Worm (Caenorhabditis elegans) whole organism, young adult: Measurements from ENCODE around the gene F41G3.21.

Experiments
- B0035.1 ChIP-seq: sonication (generic microtip); optimal IDR thresholded peaks from 2 replicates; lab custom pipeline; 2016; ENCODE audit warnings: missing genetic modification characterization, mild to moderate bottlenecking, missing compliant biosample characterization, missing genotype, missing genetic modification reagents
- C06A6.2 ChIP-seq: fragments of 200-800 bp; sonication (Bioruptor generic); conservative IDR thresholded peaks from 2 replicates; pipeline ENCODE4 v1.3.6; 2022; ENCODE audit warnings: missing genetic modification characterization, missing compliant biosample characterization
- F23B12.7 ChIP-seq: sonication (generic microtip); optimal IDR thresholded peaks from 2 replicates; lab custom pipeline; 2017; ENCODE audit warnings: missing genetic modification characterization, mild to moderate bottlenecking, missing compliant biosample characterization, antibody characterized with exemption, moderate library complexity; ENCODE audit not compliant: insufficient read depth
- F33H1.4 ChIP-seq: fragments of 200-800 bp; sonication (Bioruptor generic); IDR thresholded peaks from 2 replicates; pipeline ENCODE4 v1.3.6; 2022; ENCODE audit warnings: missing genetic modification reagents, missing genetic modification characterization, missing compliant biosample characterization
- K11D2.4 ChIP-seq: fragments of 200-800 bp; sonication (Bioruptor generic); IDR thresholded peaks from 2 replicates; pipeline ENCODE4 v1.3.6; 2022; ENCODE audit warnings: missing genetic modification reagents, missing genetic modification characterization, missing compliant biosample characterization
- Y53F4B.3 ChIP-seq: fragments of 200-800 bp; sonication (Bioruptor generic); IDR thresholded peaks from 2 replicates; pipeline ENCODE4 v1.3.6; 2022; ENCODE audit warnings: missing genetic modification reagents, missing genetic modification characterization, missing compliant biosample characterization
- Y53G8AR.9 ChIP-seq: fragments of 200-800 bp; sonication (Bioruptor generic); conservative IDR thresholded peaks from 2 replicates; pipeline ENCODE4 v1.3.6; 2022; ENCODE audit warnings: missing genetic modification reagents, missing genetic modification characterization, missing compliant biosample characterization
- Y56A3A.18 ChIP-seq: fragments of 200-800 bp; sonication (Bioruptor generic); IDR thresholded peaks from 2 replicates; pipeline ENCODE4 v1.3.6; 2022; ENCODE audit warnings: missing genetic modification reagents, missing genetic modification characterization, missing compliant biosample characterization
- Y67H2A.10 ChIP-seq: fragments of 200-800 bp; sonication (Bioruptor generic); conservative IDR thresholded peaks from 2 replicates; pipeline ENCODE4 v1.3.6; 2022; ENCODE audit warnings: missing genetic modification reagents, missing genetic modification characterization, missing compliant biosample characterization
- akir-1 ChIP-seq: fragments of 200-800 bp; sonication (Bioruptor generic); optimal IDR thresholded peaks from 2 replicates; lab custom pipeline; 2018; ENCODE audit warnings: mild to moderate bottlenecking, missing genetic modification characterization, moderate library complexity, missing compliant biosample characterization
- aptf-2 ChIP-seq: fragments of 200-800 bp; sonication (Bioruptor generic); conservative IDR thresholded peaks from 2 replicates; pipeline ENCODE4 v1.3.6; 2022; ENCODE audit warnings: missing genetic modification reagents, missing genetic modification characterization, missing compliant biosample characterization
- attf-6 ChIP-seq: fragments of 200-800 bp; sonication (Bioruptor generic); IDR thresholded peaks from 2 replicates; pipeline ENCODE4 v1.3.6; 2022; ENCODE audit warnings: missing genetic modification reagents, missing genetic modification characterization, missing compliant biosample characterization
- bed-1 ChIP-seq: fragments of 200-800 bp; sonication (Bioruptor generic); IDR thresholded peaks from 2 replicates; pipeline ENCODE4 v1.3.6; 2022; ENCODE audit warnings: missing genetic modification reagents, missing genetic modification characterization, missing compliant biosample characterization
- bed-2 ChIP-seq: fragments of 200-800 bp; sonication (Bioruptor generic); IDR thresholded peaks from 2 replicates; pipeline ENCODE4 v1.3.6; 2022; ENCODE audit warnings: missing genetic modification reagents, missing genetic modification characterization, missing compliant biosample characterization
- cebp-2 ChIP-seq: fragments of 200-800 bp; sonication (Bioruptor generic); IDR thresholded peaks from 2 replicates; pipeline ENCODE4 v1.3.6; 2022; ENCODE audit warnings: missing genetic modification characterization, missing compliant biosample characterization
- ceh-100 ChIP-seq: fragments of 200-800 bp; sonication (Bioruptor generic); IDR thresholded peaks from 2 replicates; pipeline ENCODE4 v1.3.6; 2022; ENCODE audit warnings: missing genetic modification reagents, missing genetic modification characterization, missing compliant biosample characterization
- ceh-58 ChIP-seq: fragments of 200-800 bp; sonication (Bioruptor generic); IDR thresholded peaks from 2 replicates; pipeline ENCODE4 v1.3.6; 2022; ENCODE audit warnings: missing genetic modification characterization, missing compliant biosample characterization
- dox-1 ChIP-seq: fragments of 200-800 bp; sonication (Bioruptor generic); IDR thresholded peaks from 2 replicates; pipeline ENCODE4 v1.3.6; 2022; ENCODE audit warnings: missing genetic modification reagents, missing genetic modification characterization, missing compliant biosample characterization
- dpff-1 ChIP-seq: sonication (generic microtip); optimal IDR thresholded peaks from 2 replicates; lab custom pipeline; 2017; ENCODE audit warnings: mild to moderate bottlenecking, missing genetic modification characterization, missing compliant biosample characterization
- egl-18 ChIP-seq: fragments of 200-800 bp; sonication (Bioruptor generic); IDR thresholded peaks from 2 replicates; pipeline ENCODE4 v1.3.6; 2022; ENCODE audit warnings: missing genetic modification reagents, missing genetic modification characterization, missing compliant biosample characterization
- egl-44 ChIP-seq: fragments of 200-800 bp; sonication (Bioruptor generic); IDR thresholded peaks from 2 replicates; pipeline ENCODE4 v1.3.6; 2022; ENCODE audit warnings: missing genetic modification reagents, missing genetic modification characterization, missing compliant biosample characterization
- egrh-3 ChIP-seq: fragments of 200-800 bp; sonication (Bioruptor generic); IDR thresholded peaks from 2 replicates; pipeline ENCODE4 v1.3.6; 2022; ENCODE audit warnings: missing genetic modification reagents, missing genetic modification characterization, missing compliant biosample characterization
- ekl-4 ChIP-seq: fragments of 200-800 bp; sonication (Bioruptor generic); IDR thresholded peaks from 2 replicates; pipeline ENCODE4 v1.3.6; 2022; ENCODE audit warnings: missing genetic modification reagents, missing genetic modification characterization, missing compliant biosample characterization
- fkh-3 ChIP-seq: sonication (generic microtip); optimal IDR thresholded peaks from 2 replicates; lab custom pipeline; 2016; ENCODE audit warnings: mild to moderate bottlenecking, missing genetic modification characterization, missing compliant biosample characterization
- hlh-26 ChIP-seq: fragments of 200-800 bp; sonication (Bioruptor generic); conservative IDR thresholded peaks from 2 replicates; pipeline ENCODE4 v1.3.6; 2022; ENCODE audit warnings: missing genetic modification reagents, missing genetic modification characterization, missing compliant biosample characterization
- hmg-1.2 ChIP-seq: fragments of 200-800 bp; sonication (Bioruptor generic); IDR thresholded peaks from 2 replicates; pipeline ENCODE4 v1.3.6; 2022; ENCODE audit warnings: missing genetic modification reagents, missing genetic modification characterization, missing compliant biosample characterization
- hmg-20 ChIP-seq: fragments of 200-800 bp; sonication (Bioruptor generic); IDR thresholded peaks from 2 replicates; pipeline ENCODE4 v1.3.6; 2022; ENCODE audit warnings: missing genetic modification reagents, missing genetic modification characterization, missing compliant biosample characterization
- lin-40 ChIP-seq: sonication (generic microtip); optimal IDR thresholded peaks from 2 replicates; lab custom pipeline; 2016; ENCODE audit warnings: missing genetic modification characterization, mild to moderate bottlenecking, missing compliant biosample characterization, missing genotype, missing genetic modification reagents
- lin-54 ChIP-seq: fragments of 200-800 bp; sonication (Bioruptor generic); optimal IDR thresholded peaks from 2 replicates; lab custom pipeline; 2018; ENCODE audit warnings: mild to moderate bottlenecking, missing genetic modification characterization, missing compliant biosample characterization
- lir-1 ChIP-seq: fragments of 200-800 bp; sonication (Bioruptor generic); conservative IDR thresholded peaks from 2 replicates; pipeline ENCODE4 v1.3.6; 2022; ENCODE audit warnings: missing genetic modification reagents, missing genetic modification characterization, missing compliant biosample characterization
- madf-8 ChIP-seq: fragments of 200-800 bp; sonication (Bioruptor generic); conservative IDR thresholded peaks from 2 replicates; pipeline ENCODE4 v1.3.6; 2022; ENCODE audit warnings: missing genetic modification reagents, missing genetic modification characterization, missing compliant biosample characterization
- nfya-2 ChIP-seq: fragments of 200-800 bp; sonication (Bioruptor generic); IDR thresholded peaks from 2 replicates; pipeline ENCODE4 v1.3.6; 2022; ENCODE audit warnings: missing genetic modification reagents, missing genetic modification characterization, missing compliant biosample characterization
- nfyb-1 ChIP-seq: fragments of 200-800 bp; sonication (Bioruptor generic); IDR thresholded peaks from 2 replicates; pipeline ENCODE4 v1.3.6; 2022; ENCODE audit warnings: missing genetic modification reagents, missing genetic modification characterization, missing compliant biosample characterization
- pbrm-1 ChIP-seq: fragments of 200-800 bp; sonication (Bioruptor generic); IDR thresholded peaks from 2 replicates; pipeline ENCODE4 v1.3.6; 2022; ENCODE audit warnings: missing genetic modification reagents, missing genetic modification characterization, missing compliant biosample characterization
- sdz-38 ChIP-seq: sonication (generic microtip); optimal IDR thresholded peaks from 2 replicates; lab custom pipeline; 2016; ENCODE audit warnings: missing genotype, missing genetic modification characterization, missing compliant biosample characterization
- snpc-3.4 ChIP-seq: sonication (generic microtip); optimal IDR thresholded peaks from 2 replicates; lab custom pipeline; 2017; ENCODE audit warnings: missing genetic modification characterization, mild to moderate bottlenecking, missing compliant biosample characterization, antibody characterized with exemption, moderate library complexity, missing genotype, missing genetic modification reagents
- somi-1 ChIP-seq: fragments of 200-800 bp; sonication (Bioruptor generic); optimal IDR thresholded peaks from 2 replicates; lab custom pipeline; 2018; ENCODE audit warnings: mild to moderate bottlenecking, missing genetic modification characterization, missing compliant biosample characterization
- sptf-2 ChIP-seq: fragments of 200-800 bp; sonication (Bioruptor generic); optimal IDR thresholded peaks from 2 replicates; lab custom pipeline; 2018; ENCODE audit warnings: mild to moderate bottlenecking, missing genetic modification characterization, missing compliant biosample characterization
- tbp1 ChIP-seq: fragments of 200-800 bp; sonication (Bioruptor generic); optimal IDR thresholded peaks from 2 replicates; lab custom pipeline; 2018; ENCODE audit warnings: mild to moderate bottlenecking, missing genetic modification characterization, missing compliant biosample characterization
- xnd-1 ChIP-seq: sonication (generic microtip); optimal IDR thresholded peaks from 2 replicates; lab custom pipeline; 2016; ENCODE audit warnings: missing genotype, missing genetic modification reagents, missing genetic modification characterization, missing compliant biosample characterization
- ztf-3 ChIP-seq: fragments of 200-800 bp; sonication (Bioruptor generic); optimal IDR thresholded peaks from 2 replicates; lab custom pipeline; 2018; ENCODE audit warnings: mild to moderate bottlenecking, missing genetic modification characterization, missing compliant biosample characterization

F41G3.21 gene

ce11 chrII:6776418-6777034 lies 23.8 kb upstream of the F41G3.21 start, which contains the start of gene ssup-72 (continued):
- TF ChIP-seq hmg-1.2 (GFP tag; lab: Robert Waterston, UW): peak; percentile 24; the same call in 1 of the 2 replicates
- no peak for TF ChIP-seq bed-1 (GFP tag; lab: Robert Waterston, UW)
- no peak for TF ChIP-seq Y56A3A.18
- TF ChIP-seq Y53F4B.3 (GFP tag; lab: Robert Waterston, UW): no peak
- no peak for TF ChIP-seq hlh-26 (GFP tag; lab: Robert Waterston, UW)
- no peak for TF ChIP-seq B0035.1 (tag; lab: Kevin White, UChicago)
- no peak for TF ChIP-seq F23B12.7 (tag; lab: Kevin White, UChicago)
- no peak for TF ChIP-seq sptf-2 (GFP tag; lab: Kevin White, UChicago)
- peak; percentile 50 for TF ChIP-seq madf-8 (GFP tag; lab: Robert Waterston, UW)
- no peak for TF ChIP-seq hmg-20 (GFP tag; lab: Robert Waterston, UW)
- TF ChIP-seq dpff-1 (tag; lab: Kevin White, UChicago): no peak
- no peak for TF ChIP-seq ceh-58 (GFP tag; lab: Robert Waterston, UW)
- TF ChIP-seq tbp1 (GFP tag; lab: Kevin White, UChicago): peak; percentile 22
- no peak for TF ChIP-seq somi-1 (GFP tag; lab: Kevin White, UChicago)
- 0 out of 2 replicates have a peak, but pooled peaks have one; percentile 16 for TF ChIP-seq ceh-100 (GFP tag; lab: Robert Waterston, UW)
- no peak; the same call in 1 of the 2 replicates for TF ChIP-seq aptf-2 (GFP tag; lab: Robert Waterston, UW)
- TF ChIP-seq xnd-1 (tag; lab: Kevin White, UChicago): peak; percentile 41
- no peak for TF ChIP-seq snpc-3.4 (tag; lab: Kevin White, UChicago)
- no peak for TF ChIP-seq lir-1
- TF ChIP-seq lin-40 (tag; lab: Kevin White, UChicago): peak; percentile 59
- no peak for TF ChIP-seq bed-2
- TF ChIP-seq sdz-38 (tag; lab: Kevin White, UChicago): no peak
- no peak for TF ChIP-seq akir-1 (GFP tag; lab: Kevin White, UChicago)
- no peak for TF ChIP-seq egl-44 (GFP tag; lab: Robert Waterston, UW)
- TF ChIP-seq egl-18 (GFP tag; lab: Robert Waterston, UW): no peak
- TF ChIP-seq C06A6.2 (GFP tag; lab: Robert Waterston, UW): no peak
- peak; percentile 50; the same call in 1 of the 2 replicates for TF ChIP-seq pbrm-1 (GFP tag; lab: Robert Waterston, UW)
- TF ChIP-seq Y53G8AR.9 (GFP tag; lab: Robert Waterston, UW): no peak
- TF ChIP-seq F33H1.4 (GFP tag; lab: Robert Waterston, UW): no peak; the same call in 1 of the 2 replicates
- TF ChIP-seq fkh-3: no peak
- TF ChIP-seq cebp-2 (GFP tag; lab: Robert Waterston, UW): no peak
- peak; percentile 35; the same call in 1 of the 2 replicates for TF ChIP-seq nfyb-1 (GFP tag; lab: Robert Waterston, UW)
- no peak for TF ChIP-seq ekl-4
- no peak for TF ChIP-seq attf-6 (GFP tag; lab: Robert Waterston, UW)
- TF ChIP-seq dox-1 (GFP tag; lab: Robert Waterston, UW): peak; percentile 81
- TF ChIP-seq lin-54: peak; percentile 78
- no peak for TF ChIP-seq ztf-3 (GFP tag; lab: Kevin White, UChicago)
- no peak; the same call in 1 of the 2 replicates for TF ChIP-seq egrh-3
- no peak for TF ChIP-seq Y67H2A.10 (GFP tag; lab: Robert Waterston, UW)
- TF ChIP-seq K11D2.4 (GFP tag; lab: Robert Waterston, UW): 0 out of 2 replicates have a peak, but pooled peaks have one; percentile 32
- TF ChIP-seq nfya-2 (GFP tag; lab: Robert Waterston, UW): no peak
